Worm (Caenorhabditis elegans): Measurements from ENCODE around the gene T01G5.6.

The T01G5.6 gene

ce11 chrV:15148800-15149199 is 34.9 kb upstream of the T01G5.6 start, which contains the start of gene T09F5.1:
Gene T09F5.1 (plus strand): TSS chrV:15149100.
- TF ChIP-seq egl-27 (tag; optimal IDR thresholded peaks at IDR 0.05) (no peak), lsy-2 (tag; optimal IDR thresholded peaks at IDR 0.05) (no peak), elt-2 (tag; optimal IDR thresholded peaks at IDR 0.05) (no peak), efl-3 (GFP tag; optimal IDR thresholded peaks at IDR 0.05) (no peak), fkh-10 (GFP tag; optimal IDR thresholded peaks at IDR 0.05) (no peak), mdl-1 (tag; optimal IDR thresholded peaks at IDR 0.05) (no peak), zag-1 (tag; optimal IDR thresholded peaks at IDR 0.05) (no peak), sox-4 (tag; optimal IDR thresholded peaks at IDR 0.05) (no peak), ztf-11 (tag; optimal IDR thresholded peaks at IDR 0.05) (no peak), elt-3 (tag; optimal IDR thresholded peaks at IDR 0.05) (no peak), vab-15 (tag; optimal IDR thresholded peaks at IDR 0.05) (no peak), hlh-17 (GFP tag; optimal IDR thresholded peaks at IDR 0.05; ENCODE audit: borderline replicate concordance) (no peak), nhr-12 (tag; optimal IDR thresholded peaks at IDR 0.05) (no peak), lin-13 (GFP tag; optimal IDR thresholded peaks at IDR 0.05) (no peak), tlp-1 (tag; optimal IDR thresholded peaks at IDR 0.05) (no peak), mab-9 (GFP tag; IDR thresholded peaks at IDR 0.05) (no peak), irx-1 (tag; optimal IDR thresholded peaks at IDR 0.05) (no peak), C34B4.2 (tag; optimal IDR thresholded peaks at IDR 0.05) (no peak)

- TF ChIP-seq ceh-88 (GFP tag; IDR thresholded peaks at IDR 0.05) (no peak), grh-1 (GFP tag; IDR thresholded peaks at IDR 0.05) (no peak), lir-3 (tag; optimal IDR thresholded peaks at IDR 0.05; ENCODE audit: poor library complexity) (no peak), elt-3 (tag; optimal IDR thresholded peaks at IDR 0.05) (no peak), C34B4.2 (tag; optimal IDR thresholded peaks at IDR 0.05) (no peak), dsc-1 (tag; optimal IDR thresholded peaks at IDR 0.05) (no peak)
Observed at ce11 chrV:15147776-15148175, 33.9 kb upstream of the T01G5.6 start, which contains the start of gene T09F5.20. Gene T09F5.20 (minus strand): TSS chrV:15147876.

DNA sequence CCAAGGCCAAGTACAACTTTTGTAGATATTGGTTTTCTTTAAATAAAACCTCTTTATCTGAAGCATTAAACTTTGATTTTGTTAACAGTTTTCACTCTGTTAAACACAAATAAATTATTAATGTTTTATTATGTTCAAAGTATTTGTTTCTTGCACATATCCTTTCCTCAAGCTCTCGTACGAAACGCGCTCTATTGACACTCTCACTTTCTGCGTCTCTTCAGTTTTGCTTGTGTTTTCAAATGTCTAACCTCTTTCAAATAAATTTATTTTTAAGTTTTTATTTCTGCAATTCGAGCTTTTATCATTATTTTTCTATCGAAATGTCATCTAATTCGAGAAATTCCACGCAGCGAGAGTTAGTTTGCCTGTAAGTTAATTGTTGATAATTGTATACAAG is 29.9 kb upstream of the T01G5.6 start, which contains the start of gene K08F9.4:
Gene K08F9.4 (plus strand): TSS at position 222 of the 400 bp plus-strand sequence.
- TF ChIP-seq egl-27 (tag; optimal IDR thresholded peaks at IDR 0.05) = no peak
- TF ChIP-seq snu-23 (GFP tag; optimal IDR thresholded peaks at IDR 0.05) = peak; percentile 79
- TF ChIP-seq nhr-11 (tag; optimal IDR thresholded peaks at IDR 0.05) = no peak
- TF ChIP-seq nhr-77 (tag; optimal IDR thresholded peaks at IDR 0.05) = no peak
- peak; percentile 13 for TF ChIP-seq fkh-8 (tag; optimal IDR thresholded peaks at IDR 0.05)
- no peak for TF ChIP-seq nhr-84 (tag; optimal IDR thresholded peaks at IDR 0.05)
- peak; percentile 68 for TF ChIP-seq nhr-47 (tag; optimal IDR thresholded peaks at IDR 0.05)
- no peak for TF ChIP-seq hpl-2 (GFP tag; optimal IDR thresholded peaks at IDR 0.05)
- TF ChIP-seq Y116A8C.19 (tag; optimal IDR thresholded peaks at IDR 0.05; ENCODE audit: borderline replicate concordance) = no peak
- peak; percentile 31; the same call in 1 of the 2 replicates for TF ChIP-seq grh-1 (GFP tag; IDR thresholded peaks at IDR 0.05)
- peak; percentile 51 for TF ChIP-seq swsn-7 (tag; optimal IDR thresholded peaks at IDR 0.05)
- TF ChIP-seq dsc-1 (tag; optimal IDR thresholded peaks at IDR 0.05) = no peak
- TF ChIP-seq tbx-2 (tag; optimal IDR thresholded peaks at IDR 0.05) = peak; percentile 50
- TF ChIP-seq fkh-4 (tag; optimal IDR thresholded peaks at IDR 0.05; ENCODE audit: borderline replicate concordance) = no peak
- peak; percentile 83 for TF ChIP-seq mep-1 (tag; optimal IDR thresholded peaks at IDR 0.05)
- no peak for TF ChIP-seq ces-1 (GFP tag; optimal IDR thresholded peaks at IDR 0.05)
- TF ChIP-seq ceh-82 (tag; optimal IDR thresholded peaks at IDR 0.05) = peak; percentile 24 to 71 (median 55)
- TF ChIP-seq nhr-237 (tag; optimal IDR thresholded peaks at IDR 0.05) = peak; percentile 55
- no peak for TF ChIP-seq ama-1 (optimal IDR thresholded peaks at IDR 0.05)
- TF ChIP-seq nhr-28 (tag; optimal IDR thresholded peaks at IDR 0.05) = no peak
- peak; percentile 84 for TF ChIP-seq lin-15B (tag; optimal IDR thresholded peaks at IDR 0.05)
- TF ChIP-seq sptf-1 (tag; optimal IDR thresholded peaks at IDR 0.05) = no peak
- TF ChIP-seq C16A3.4 (tag; optimal IDR thresholded peaks at IDR 0.05) = peak; percentile 84
- TF ChIP-seq unc-86 (tag; optimal IDR thresholded peaks at IDR 0.05) = peak; percentile 38
- TF ChIP-seq lsy-2 (tag; optimal IDR thresholded peaks at IDR 0.05) = peak; percentile 75 to 82
- peak in 2 of 6 experiments; percentile 26 to 72 for TF ChIP-seq elt-3 (tag; optimal IDR thresholded peaks at IDR 0.05)
- TF ChIP-seq sup-37 (GFP tag; optimal IDR thresholded peaks at IDR 0.05) = no peak
- TF ChIP-seq nhr-71 (tag; optimal IDR thresholded peaks at IDR 0.05) = peak; percentile 80
- TF ChIP-seq lin-35 (GFP tag; optimal IDR thresholded peaks at IDR 0.05) = peak; percentile 75 to 85
- peak; percentile 73 for TF ChIP-seq rnt-1 (tag; optimal IDR thresholded peaks at IDR 0.05)
- TF ChIP-seq C34B4.2 (tag; optimal IDR thresholded peaks at IDR 0.05) = no peak
- TF ChIP-seq ceh-90 (tag; optimal IDR thresholded peaks at IDR 0.05) = no peak
- no peak for TF ChIP-seq ceh-88 (GFP tag; IDR thresholded peaks at IDR 0.05)
- TF ChIP-seq nhr-19 (GFP tag; conservative IDR thresholded peaks at IDR 0.05) = no peak

Measured in whole organism, L1 larva.